Worm (Caenorhabditis elegans): Measurements from ENCODE around the gene srv-12.
A peak's percentile ranks its signal among the peaks of the same experiment; 100 is the strongest.

The srv-12 gene

DNA sequence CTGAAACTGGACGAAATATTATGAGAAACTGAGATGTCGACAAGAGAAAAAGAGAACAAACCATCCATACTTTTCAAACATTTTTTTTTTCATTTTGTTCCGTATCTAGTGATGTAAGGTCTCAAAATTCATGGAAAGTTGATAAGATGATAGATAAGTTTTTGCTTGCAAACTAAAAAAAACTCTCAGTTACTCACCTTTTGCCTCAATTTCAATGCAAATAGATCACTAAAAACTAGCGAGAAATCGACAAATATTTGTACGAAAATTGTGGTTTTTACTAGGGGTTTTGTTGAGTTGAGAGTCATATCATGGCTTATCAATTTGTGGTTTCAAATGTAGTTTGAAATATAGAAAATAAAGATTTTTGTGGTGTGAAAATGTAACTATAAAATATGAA, 7.3 kb upstream of the srv-12 start:
- TF ChIP-seq ztf-11 (tag; optimal IDR thresholded peaks at IDR 0.05) (no peak), fos-1 (tag; optimal IDR thresholded peaks at IDR 0.05) (peak; percentile 57), lin-39 (tag; optimal IDR thresholded peaks at IDR 0.05) (no peak)

DNA sequence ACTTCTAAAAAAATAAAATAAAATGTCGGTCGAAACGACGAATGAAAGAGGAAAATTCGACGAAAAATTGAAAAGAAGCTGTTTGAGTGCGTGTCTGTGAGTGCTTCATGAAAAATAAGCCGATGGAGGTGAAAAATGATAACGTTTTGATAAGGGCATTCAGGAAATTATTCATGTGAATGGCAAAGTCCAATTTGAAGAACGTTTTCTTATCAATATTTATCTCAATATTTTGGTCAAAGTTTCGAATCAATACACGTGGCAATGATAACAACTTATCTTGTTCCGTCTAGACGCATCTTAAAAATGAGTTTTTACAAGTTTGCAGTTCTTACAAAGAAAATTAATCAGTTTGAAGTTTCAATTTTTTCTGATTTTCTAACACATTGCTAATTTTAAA, 5.7 kb upstream of the srv-12 start:
- TF ChIP-seq sma-3 (GFP tag; optimal IDR thresholded peaks at IDR 0.05) (peak; percentile 7), nhr-12 (tag; optimal IDR thresholded peaks at IDR 0.05) (no peak), mdl-1 (tag; optimal IDR thresholded peaks at IDR 0.05) (no peak), nhr-6 (tag; optimal IDR thresholded peaks at IDR 0.05) (no peak), ztf-4 (tag; optimal IDR thresholded peaks at IDR 0.05) (no peak), nhr-77 (tag; optimal IDR thresholded peaks at IDR 0.05) (no peak), ztf-11 (tag; optimal IDR thresholded peaks at IDR 0.05) (no peak), F13H6.1 (tag; optimal IDR thresholded peaks at IDR 0.05) (peak; percentile 55), snpc-4 (tag; optimal IDR thresholded peaks at IDR 0.05) (no peak), unc-39 (tag; optimal IDR thresholded peaks at IDR 0.05) (no peak), sma-9 (GFP tag; optimal IDR thresholded peaks at IDR 0.05) (peak; percentile 77), sma-9 (tag; optimal IDR thresholded peaks at IDR 0.05) (no peak), egl-27 (tag; optimal IDR thresholded peaks at IDR 0.05) (peak; percentile 42), fos-1 (tag; optimal IDR thresholded peaks at IDR 0.05) (peak; percentile 76), sem-4 (tag; optimal IDR thresholded peaks at IDR 0.05) (no peak), C34F6.9 (tag; optimal IDR thresholded peaks at IDR 0.05) (no peak), crh-2 (tag; optimal IDR thresholded peaks at IDR 0.05) (peak; percentile 99), lin-13 (GFP tag; optimal IDR thresholded peaks at IDR 0.05) (no peak), nhr-129 (tag; optimal IDR thresholded peaks at IDR 0.05) (no peak), aly-2 (tag; optimal IDR thresholded peaks at IDR 0.05) (no peak), ama-1 (optimal IDR thresholded peaks at IDR 0.05) (no peak), ceh-82 (tag; optimal IDR thresholded peaks at IDR 0.05) (no peak), dmd-4 (tag; optimal IDR thresholded peaks at IDR 0.05) (no peak), mbf-1 (tag; optimal IDR thresholded peaks at IDR 0.05) (no peak)

DNA sequence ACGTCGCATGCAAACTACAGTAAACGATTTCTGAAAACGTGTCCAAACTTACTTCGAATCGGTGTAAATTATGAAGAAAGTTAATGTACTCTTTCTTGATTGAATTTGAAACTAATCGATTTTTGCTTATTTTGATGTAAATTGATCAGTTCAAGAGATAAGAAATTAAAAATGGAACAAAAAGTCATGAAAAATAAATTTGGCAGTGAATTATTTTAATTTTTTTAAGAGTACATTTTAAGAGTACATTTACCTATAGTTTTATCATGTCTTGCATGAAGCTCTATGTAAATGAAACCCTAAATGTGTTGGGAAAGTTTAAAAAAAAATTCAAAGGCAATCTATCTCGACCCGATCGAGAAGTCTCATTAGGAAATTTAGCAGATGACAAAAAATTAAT, 2.7 kb upstream of the srv-12 start, which contains the start of gene T04B2.7:
TSS of gene T04B2.7 (minus strand) at position 101 of the 400 bp plus-strand sequence.
- TF ChIP-seq ama-1 (optimal IDR thresholded peaks at IDR 0.05), result no peak
- no peak for TF ChIP-seq sma-9 (GFP tag; optimal IDR thresholded peaks at IDR 0.05)
- TF ChIP-seq sma-9 (tag; optimal IDR thresholded peaks at IDR 0.05), result no peak
- TF ChIP-seq nhr-21 (tag; optimal IDR thresholded peaks at IDR 0.05), result no peak
- no peak for TF ChIP-seq lin-39 (tag; optimal IDR thresholded peaks at IDR 0.05)
- no peak for TF ChIP-seq crh-2 (tag; optimal IDR thresholded peaks at IDR 0.05)
- no peak for TF ChIP-seq ztf-11 (tag; optimal IDR thresholded peaks at IDR 0.05)
- no peak for TF ChIP-seq ztf-1 (GFP tag; conservative IDR thresholded peaks at IDR 0.05)
- TF ChIP-seq blmp-1 (tag; optimal IDR thresholded peaks at IDR 0.05; ENCODE audit: insufficient read depth), result no peak
- no peak for TF ChIP-seq nhr-129 (tag; optimal IDR thresholded peaks at IDR 0.05)
- no peak for TF ChIP-seq nhr-23 (tag; optimal IDR thresholded peaks at IDR 0.05)
- no peak for TF ChIP-seq mbf-1 (tag; optimal IDR thresholded peaks at IDR 0.05)
- no peak for TF ChIP-seq dmd-4 (tag; optimal IDR thresholded peaks at IDR 0.05)
- TF ChIP-seq nhr-12 (tag; optimal IDR thresholded peaks at IDR 0.05), result no peak
- no peak for TF ChIP-seq skn-1 (tag; optimal IDR thresholded peaks at IDR 0.05)
- TF ChIP-seq unc-62 (GFP tag; optimal IDR thresholded peaks at IDR 0.05), result no peak
- TF ChIP-seq Y55F3AM.14 (GFP tag; optimal IDR thresholded peaks at IDR 0.05), result no peak
- TF ChIP-seq nhr-10 (tag; optimal IDR thresholded peaks at IDR 0.05), result no peak

DNA sequence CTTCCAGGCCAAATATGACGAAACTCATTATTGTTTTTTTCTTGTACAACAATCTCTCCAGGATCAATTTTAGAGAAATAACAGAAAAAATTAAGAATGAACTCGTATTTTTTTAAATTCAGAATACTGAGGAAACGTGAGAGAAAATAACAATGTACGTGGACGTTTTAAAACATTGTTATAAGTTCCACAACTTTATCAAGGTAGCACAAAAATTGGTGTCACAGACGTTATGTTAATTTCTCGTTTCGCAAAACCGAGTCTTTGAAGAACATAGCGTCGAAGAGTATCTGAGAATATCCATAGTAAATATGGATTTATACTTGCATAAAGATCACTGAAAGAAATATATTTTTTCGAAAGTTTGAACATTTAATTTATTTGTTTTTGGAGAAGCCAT, 2.4 kb downstream of the srv-12 start, which contains the start of gene T04B2.8:
TSS of gene T04B2.8 (minus strand) at position 101 of the 400 bp plus-strand sequence.
- no peak for TF ChIP-seq ZK546.5 (tag; optimal IDR thresholded peaks at IDR 0.05)

DNA sequence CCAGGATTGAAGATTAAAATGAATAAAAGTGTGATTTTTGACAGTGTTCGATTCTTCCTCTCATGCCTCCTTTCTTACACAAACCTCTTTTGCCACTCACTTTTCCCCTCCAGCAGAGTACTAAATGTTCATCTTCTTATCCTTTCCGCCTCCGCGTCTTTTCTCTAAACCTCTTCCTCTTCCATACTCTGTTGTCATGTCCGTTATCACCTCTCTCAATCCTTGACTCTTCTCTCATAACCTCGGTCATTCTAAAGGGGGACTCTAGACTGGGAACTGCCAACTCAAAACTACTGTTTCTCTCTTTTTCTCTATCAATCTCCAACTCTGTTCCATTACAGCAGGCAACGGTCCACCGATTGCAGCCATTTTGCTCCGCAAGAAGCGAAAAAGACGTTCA, 5.2 kb downstream of the srv-12 start:
- peak; percentile 27 for TF ChIP-seq nhr-129 (tag; optimal IDR thresholded peaks at IDR 0.05)
- TF ChIP-seq unc-55 (GFP tag; optimal IDR thresholded peaks at IDR 0.05), result no peak

DNA sequence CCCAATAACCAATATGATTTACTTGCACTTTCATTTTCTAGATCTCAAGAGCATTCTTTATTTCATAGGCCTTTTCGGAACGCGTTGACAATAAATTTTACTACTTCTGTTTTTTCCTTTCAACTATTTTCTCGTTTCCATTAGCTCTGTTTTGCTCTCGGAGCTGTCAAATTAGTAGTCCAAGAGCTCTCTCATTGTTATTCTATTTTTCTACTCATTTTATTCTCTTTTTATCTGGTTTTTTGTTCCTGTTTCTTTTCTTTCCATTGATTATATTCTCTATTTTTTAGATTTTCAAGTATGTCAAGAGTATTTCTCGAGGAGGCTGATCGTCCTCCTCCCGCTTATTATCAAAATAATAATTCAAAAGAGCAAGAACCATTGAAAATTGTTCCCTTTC, 6.3 kb downstream of the srv-12 start, which contains the start of gene T04B2.3:
TSS of gene T04B2.3 (plus strand) at position 301 of the 400 bp plus-strand sequence.
- TF ChIP-seq aly-2 (tag; optimal IDR thresholded peaks at IDR 0.05) (no peak), blmp-1 (tag; optimal IDR thresholded peaks at IDR 0.05; ENCODE audit: insufficient read depth) (no peak), lsy-2 (tag; optimal IDR thresholded peaks at IDR 0.05) (no peak), mab-5 (tag; optimal IDR thresholded peaks at IDR 0.05) (no peak), nhr-11 (tag; optimal IDR thresholded peaks at IDR 0.05) (no peak), C34F6.9 (tag; optimal IDR thresholded peaks at IDR 0.05) (no peak), nhr-129 (tag; optimal IDR thresholded peaks at IDR 0.05) (no peak), unc-55 (GFP tag; optimal IDR thresholded peaks at IDR 0.05) (no peak), mdl-1 (tag; optimal IDR thresholded peaks at IDR 0.05) (no peak), F13H6.1 (tag; optimal IDR thresholded peaks at IDR 0.05) (no peak), elt-1 (tag; optimal IDR thresholded peaks at IDR 0.05) (no peak), nhr-77 (tag; optimal IDR thresholded peaks at IDR 0.05) (no peak), sem-4 (tag; optimal IDR thresholded peaks at IDR 0.05) (no peak), nhr-25 (tag; optimal IDR thresholded peaks at IDR 0.05) (no peak), dmd-4 (tag; optimal IDR thresholded peaks at IDR 0.05) (no peak), lin-39 (tag; optimal IDR thresholded peaks at IDR 0.05) (no peak), ztf-4 (tag; optimal IDR thresholded peaks at IDR 0.05) (no peak), nhr-237 (tag; optimal IDR thresholded peaks at IDR 0.05) (no peak), snpc-4 (tag; optimal IDR thresholded peaks at IDR 0.05) (no peak)

Measured in whole organism, L2 larva.